Fruit fly (Drosophila melanogaster): ENCODE data around the gene mTerf5.

The mTerf5 gene

DNA sequence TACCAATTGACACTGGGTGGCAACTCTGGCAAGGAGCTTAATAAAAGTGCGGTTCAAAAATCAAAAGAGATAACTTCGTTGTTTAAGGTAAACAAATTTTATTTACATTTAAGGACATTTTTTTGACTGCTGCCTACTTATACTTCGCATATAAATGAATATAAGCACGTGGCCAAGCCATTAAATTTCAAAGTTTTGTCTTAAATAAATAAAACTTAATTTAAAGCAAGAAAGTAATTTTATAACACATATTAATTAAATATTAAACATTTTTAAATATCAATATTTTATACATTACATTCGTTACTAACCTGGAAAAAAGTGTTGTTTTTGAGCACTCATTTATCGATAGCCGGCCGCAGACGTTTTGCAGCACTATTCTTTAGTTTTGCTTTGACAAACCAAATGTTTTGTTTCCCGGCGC is 34.8 kb downstream of the mTerf5 start, which contains the start of the genes CG12321 and MED17 (continued):
- TF ChIP-seq sisA (GFP tag; IDR thresholded peaks at IDR 0.05): peak; percentile 90
- TF ChIP-seq CG2120 (GFP tag; optimal IDR thresholded peaks at IDR 0.05): peak; percentile 91
- TF ChIP-seq CG12942 (GFP tag; optimal IDR thresholded peaks at IDR 0.05): peak; percentile 91
- TF ChIP-seq CG13287 (GFP tag; IDR thresholded peaks at IDR 0.05; ENCODE audit: partially characterized antibody): no peak
- TF ChIP-seq maf-S (GFP tag; optimal IDR thresholded peaks at IDR 0.05): no peak
- peak; percentile 92 for TF ChIP-seq CG2712 (tag; optimal IDR thresholded peaks at IDR 0.05)
- TF ChIP-seq CG17802 (tag; optimal IDR thresholded peaks at IDR 0.05): peak; percentile 52
- TF ChIP-seq ssp (GFP tag; IDR thresholded peaks at IDR 0.05): peak; percentile 87
- peak; percentile 89 for TF ChIP-seq tgo (GFP tag; IDR thresholded peaks at IDR 0.05)
- TF ChIP-seq toy (GFP tag; IDR thresholded peaks at IDR 0.05): peak; percentile 43; the same call in 1 of the 2 replicates
- peak; percentile 81 for TF ChIP-seq CG18011 (GFP tag; optimal IDR thresholded peaks at IDR 0.05)
- peak; percentile 46 for TF ChIP-seq gsb (GFP tag; IDR thresholded peaks at IDR 0.05)
- TF ChIP-seq Dref (GFP tag; IDR thresholded peaks at IDR 0.05): peak; percentile 76
- TF ChIP-seq sc (optimal IDR thresholded peaks at IDR 0.05): no peak
- TF ChIP-seq sc (GFP tag; optimal IDR thresholded peaks at IDR 0.05): peak; percentile 85
- TF ChIP-seq insv (GFP tag; optimal IDR thresholded peaks at IDR 0.05): peak in 1 of 2 experiments; percentile 57
- peak; percentile 88 for TF ChIP-seq PHDP (tag; optimal IDR thresholded peaks at IDR 0.05)
- peak; percentile 77 for TF ChIP-seq CG15696 (tag; optimal IDR thresholded peaks at IDR 0.05)
- peak; percentile 94 for TF ChIP-seq NFAT (GFP tag; IDR thresholded peaks at IDR 0.05)
- TF ChIP-seq CG12236 (GFP tag; optimal IDR thresholded peaks at IDR 0.05): no peak
- peak; percentile 89 for TF ChIP-seq CG34422 (GFP tag; IDR thresholded peaks at IDR 0.05)
- no peak for TF ChIP-seq fd102C (GFP tag; optimal IDR thresholded peaks at IDR 0.05)
- TF ChIP-seq CG6765 (GFP tag; optimal IDR thresholded peaks at IDR 0.05): peak; percentile 76
- TF ChIP-seq CkIIα-i1 (GFP tag; IDR thresholded peaks at IDR 0.05): peak; percentile 16; the same call in 1 of the 2 replicates
- TF ChIP-seq fd64A (GFP tag; optimal IDR thresholded peaks at IDR 0.05): no peak
- TF ChIP-seq chif (GFP tag; optimal IDR thresholded peaks at IDR 0.05): peak in 1 of 2 experiments; percentile 49
- TF ChIP-seq nmo (GFP tag; optimal IDR thresholded peaks at IDR 0.05): peak; percentile 94
- TF ChIP-seq Kr (GFP tag; optimal IDR thresholded peaks at IDR 0.05): no peak
- peak; percentile 96 for TF ChIP-seq Dbx (GFP tag; IDR thresholded peaks at IDR 0.05)
- no peak for TF ChIP-seq chinmo (GFP tag; IDR thresholded peaks at IDR 0.05; ENCODE audit: partially characterized antibody)

- TF ChIP-seq CG17328 (GFP tag; IDR thresholded peaks at IDR 0.05): peak; percentile 40; the same call in 1 of the 2 replicates
- peak; percentile 4 for TF ChIP-seq CG1792 (GFP tag; optimal IDR thresholded peaks at IDR 0.05)
- 0 out of 2 replicates have a peak, but pooled peaks have one; percentile 36 for TF ChIP-seq cas (GFP tag; IDR thresholded peaks at IDR 0.05)
- TF ChIP-seq Mes4 (GFP tag; optimal IDR thresholded peaks at IDR 0.05): peak; percentile 11
- TF ChIP-seq Doc3 (GFP tag; IDR thresholded peaks at IDR 0.05; ENCODE audit: partially characterized antibody): peak; percentile 37; the same call in 2 of the 3 replicates
- no peak for TF ChIP-seq otp (GFP tag; IDR thresholded peaks at IDR 0.05)
- TF ChIP-seq p53 (GFP tag; optimal IDR thresholded peaks at IDR 0.05): no peak
- peak; percentile 37 for TF ChIP-seq twi (tag; optimal IDR thresholded peaks at IDR 0.05)
- no peak for TF ChIP-seq gem (tag; optimal IDR thresholded peaks at IDR 0.05)
- TF ChIP-seq MTF-1 (GFP tag; optimal IDR thresholded peaks at IDR 0.05; ENCODE audit: borderline replicate concordance): no peak
- peak; percentile 9 for TF ChIP-seq Sin3A (optimal IDR thresholded peaks at IDR 0.05)
- peak; percentile 17 for TF ChIP-seq Antp (GFP tag; optimal IDR thresholded peaks at IDR 0.05)
- TF ChIP-seq CG9876 (GFP tag; optimal IDR thresholded peaks at IDR 0.05): no peak
- TF ChIP-seq crp (GFP tag; optimal IDR thresholded peaks at IDR 0.05): no peak
- TF ChIP-seq corto (GFP tag; optimal IDR thresholded peaks at IDR 0.05): no peak
- peak; percentile 53 for TF ChIP-seq tap (tag; optimal IDR thresholded peaks at IDR 0.05)
- TF ChIP-seq CG3281 (GFP tag; optimal IDR thresholded peaks at IDR 0.05): peak; percentile 73
- TF ChIP-seq Mad (GFP tag; optimal IDR thresholded peaks at IDR 0.05): peak; percentile 53
- peak; percentile 36; the same call in 1 of the 3 replicates for TF ChIP-seq ci (GFP tag; IDR thresholded peaks at IDR 0.05)
- TF ChIP-seq chn (GFP tag; optimal IDR thresholded peaks at IDR 0.05): peak; percentile 56
- TF ChIP-seq CG3995 (GFP tag; optimal IDR thresholded peaks at IDR 0.05): peak; percentile 34
- TF ChIP-seq sc (optimal IDR thresholded peaks at IDR 0.05): no peak
- peak; percentile 47 for TF ChIP-seq sc (GFP tag; optimal IDR thresholded peaks at IDR 0.05)
- TF ChIP-seq PHDP (tag; optimal IDR thresholded peaks at IDR 0.05): peak; percentile 76
- TF ChIP-seq cato (GFP tag; optimal IDR thresholded peaks at IDR 0.05; ENCODE audit: borderline replicate concordance): peak; percentile 34
Observed at dm6 chr3R:18185385-18185784, 38.1 kb downstream of the mTerf5 start, which contains the start of the genes Arp5 and CG7208. Arp5 (plus strand) TSS chr3R:18185498. CG7208 (minus strand) TSS chr3R:18185715.
